Worm (Caenorhabditis elegans) whole organism, L3 larva: Measurements from ENCODE around the gene Y49F6C.6.

Experiments used
- mdl-1 ChIP-seq: fragments of 150-350 bp; optimal IDR thresholded peaks from 2 replicates; lab custom pipeline; 2014; ENCODE audit warnings: missing biosample characterization, missing genetic modification characterization
- pqm-1 ChIP-seq: fragments of 150-350 bp; optimal IDR thresholded peaks from 2 replicates; lab custom pipeline; 2017; ENCODE audit warnings: missing biosample characterization, missing genetic modification characterization, inconsistent platforms

DNA sequence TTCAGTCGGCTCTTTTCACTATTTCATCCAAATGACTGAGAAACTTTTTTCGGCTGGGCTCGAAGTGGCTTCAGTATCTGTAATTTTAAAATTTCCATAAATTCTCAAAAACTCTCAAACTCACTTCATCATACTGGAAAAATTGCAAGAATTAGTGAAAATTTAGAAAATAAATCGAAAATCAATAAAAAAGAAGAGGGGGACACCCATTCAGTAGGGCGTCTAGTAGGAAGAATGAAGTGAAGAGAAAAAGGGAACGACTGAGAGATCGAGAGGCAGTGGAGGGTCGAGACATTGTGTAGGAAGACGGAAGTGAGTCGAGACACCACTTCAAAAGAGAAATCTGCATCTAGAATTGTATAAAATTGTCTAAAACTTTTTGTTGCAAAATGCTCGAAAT is 6.9 kb upstream of the Y49F6C.6 start:
- no peak for TF ChIP-seq pqm-1 (tag; lab: Kevin White, UChicago)
- TF ChIP-seq mdl-1, result no peak
